Worm (Caenorhabditis elegans): ENCODE results near the gene lurp-2.

The lurp-2 gene

DNA sequence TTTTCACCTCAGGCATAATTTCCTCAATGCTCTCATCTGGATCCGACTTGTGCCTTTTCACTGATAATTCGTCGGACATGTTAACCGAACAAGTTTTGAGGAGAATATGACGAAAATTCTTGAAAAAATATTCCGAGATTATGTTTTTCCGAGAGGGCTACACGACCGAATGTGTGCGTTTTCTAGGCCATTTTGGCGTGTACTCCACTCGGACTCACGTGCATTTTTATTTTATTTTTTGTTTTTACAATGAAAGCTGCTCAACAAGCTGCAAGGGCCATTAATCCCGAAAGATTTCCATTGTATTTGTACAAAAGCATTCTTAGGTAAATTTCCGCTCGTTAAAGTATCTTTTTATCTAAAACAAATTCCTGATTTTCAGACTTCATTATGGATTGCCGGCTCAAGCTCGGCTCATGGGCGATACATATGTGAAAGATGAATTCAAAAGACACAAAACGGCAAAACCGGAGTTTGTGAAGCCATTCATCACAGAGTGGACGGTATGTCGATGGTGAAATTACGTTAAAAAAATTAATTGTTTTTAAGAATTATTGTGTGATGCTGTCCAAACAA is 14.8 kb downstream of the lurp-2 start, which contains the start of the genes F25H9.6 and F25H9.7 (continued):
- peak; percentile 78 to 93 (median 80) for TF ChIP-seq ceh-82 (tag; optimal IDR thresholded peaks at IDR 0.05)
- peak; percentile 100 for TF ChIP-seq pax-3 (tag; optimal IDR thresholded peaks at IDR 0.05)
- TF ChIP-seq ces-1 (GFP tag; optimal IDR thresholded peaks at IDR 0.05): no peak
- peak; percentile 93 for TF ChIP-seq nhr-19 (GFP tag; conservative IDR thresholded peaks at IDR 0.05)
- TF ChIP-seq jun-1 (tag; optimal IDR thresholded peaks at IDR 0.05): peak; percentile 69
- peak; percentile 83 for TF ChIP-seq isw-1 (GFP tag; IDR thresholded peaks at IDR 0.05)
- TF ChIP-seq tlp-1 (tag; optimal IDR thresholded peaks at IDR 0.05): no peak
- peak; percentile 80 to 83 for TF ChIP-seq efl-1 (optimal IDR thresholded peaks at IDR 0.05)
- peak; percentile 77 to 97 for TF ChIP-seq efl-1 (GFP tag; optimal IDR thresholded peaks at IDR 0.05 in 1 of 2)
- TF ChIP-seq ets-5 (GFP tag; IDR thresholded peaks at IDR 0.05): no peak
- TF ChIP-seq vab-15 (tag; optimal IDR thresholded peaks at IDR 0.05): peak; percentile 94
- no peak for TF ChIP-seq pag-3 (tag; optimal IDR thresholded peaks at IDR 0.05; ENCODE audit: borderline replicate concordance, insufficient read depth)
- peak; percentile 89 for TF ChIP-seq mep-1 (tag; optimal IDR thresholded peaks at IDR 0.05)
- TF ChIP-seq hpl-2 (GFP tag; optimal IDR thresholded peaks at IDR 0.05): peak; percentile 27
- TF ChIP-seq efl-3 (GFP tag; optimal IDR thresholded peaks at IDR 0.05): peak; percentile 88
- TF ChIP-seq sup-37 (GFP tag; optimal IDR thresholded peaks at IDR 0.05): peak; percentile 80
- TF ChIP-seq hlh-17 (GFP tag; optimal IDR thresholded peaks at IDR 0.05; ENCODE audit: borderline replicate concordance): peak; percentile 76
- peak; percentile 95 for TF ChIP-seq snu-23 (GFP tag; optimal IDR thresholded peaks at IDR 0.05)
- peak; percentile 51 for TF ChIP-seq skn-1 (tag; optimal IDR thresholded peaks at IDR 0.05)
- peak; percentile 94 for TF ChIP-seq swsn-7 (tag; optimal IDR thresholded peaks at IDR 0.05)
- TF ChIP-seq snpc-4 (tag; optimal IDR thresholded peaks at IDR 0.05): peak; percentile 75
- TF ChIP-seq unc-62 (GFP tag; optimal IDR thresholded peaks at IDR 0.05): no peak
- peak; percentile 96 for TF ChIP-seq nhr-47 (tag; optimal IDR thresholded peaks at IDR 0.05)
- TF ChIP-seq nhr-71 (tag; optimal IDR thresholded peaks at IDR 0.05): peak; percentile 96
- TF ChIP-seq unc-86 (tag; optimal IDR thresholded peaks at IDR 0.05): peak; percentile 88
- TF ChIP-seq rnt-1 (tag; optimal IDR thresholded peaks at IDR 0.05): peak; percentile 100
- TF ChIP-seq lir-3 (tag; optimal IDR thresholded peaks at IDR 0.05; ENCODE audit: poor library complexity): peak; percentile 99
- peak; percentile 34 for TF ChIP-seq ztf-4 (tag; optimal IDR thresholded peaks at IDR 0.05)
- TF ChIP-seq ceh-88 (GFP tag; IDR thresholded peaks at IDR 0.05): peak; percentile 74
- TF ChIP-seq hlh-4 (tag; optimal IDR thresholded peaks at IDR 0.05): peak; percentile 87
- peak; percentile 97 for TF ChIP-seq dsc-1 (tag; optimal IDR thresholded peaks at IDR 0.05)
- TF ChIP-seq lin-13 (GFP tag; optimal IDR thresholded peaks at IDR 0.05): peak; percentile 85
- TF ChIP-seq grh-1 (GFP tag; IDR thresholded peaks at IDR 0.05): peak; percentile 85
- peak; percentile 94 for TF ChIP-seq mab-9 (GFP tag; IDR thresholded peaks at IDR 0.05)
- peak; percentile 97 for TF ChIP-seq tbx-2 (tag; optimal IDR thresholded peaks at IDR 0.05)
- peak; percentile 41 for TF ChIP-seq aly-2 (tag; optimal IDR thresholded peaks at IDR 0.05)
- peak; percentile 100 for TF ChIP-seq fkh-4 (tag; optimal IDR thresholded peaks at IDR 0.05; ENCODE audit: borderline replicate concordance)
- TF ChIP-seq nhr-85 (tag): peak; percentile 97
- TF ChIP-seq Y116A8C.19 (tag; optimal IDR thresholded peaks at IDR 0.05; ENCODE audit: borderline replicate concordance): peak; percentile 98
- TF ChIP-seq fkh-10 (GFP tag; optimal IDR thresholded peaks at IDR 0.05): no peak
- TF ChIP-seq blmp-1 (tag; optimal IDR thresholded peaks at IDR 0.05): peak; percentile 60
- TF ChIP-seq aha-1 (tag; optimal IDR thresholded peaks at IDR 0.05): no peak
- TF ChIP-seq elt-3 (tag; optimal IDR thresholded peaks at IDR 0.05): peak in 3 of 6 experiments; percentile 15 to 77 (median 54)
- no peak for TF ChIP-seq nhr-237 (tag; optimal IDR thresholded peaks at IDR 0.05)

Data from whole organism, L1 larva.